Worm (Caenorhabditis elegans) whole organism, young adult: ENCODE results near the gene ints-6.

Experiments used
- K12H6.12 ChIP-seq: fragments of 200-800 bp; sonication (Bioruptor generic); optimal IDR thresholded peaks from 2 replicates; lab custom pipeline; 2018; ENCODE audit warnings: mild to moderate bottlenecking, missing genetic modification characterization, missing compliant biosample characterization
- ekl-4 ChIP-seq: fragments of 200-800 bp; sonication (Bioruptor generic); IDR thresholded peaks from 2 replicates; pipeline ENCODE4 v1.3.6; 2022; ENCODE audit warnings: missing genetic modification reagents, missing genetic modification characterization, missing compliant biosample characterization
- lsl-1 ChIP-seq: fragments of 200-800 bp; sonication (Bioruptor generic); optimal IDR thresholded peaks from 2 replicates; lab custom pipeline; 2018; ENCODE audit warnings: mild to moderate bottlenecking, missing genetic modification characterization, moderate library complexity, missing compliant biosample characterization
- nfya-2 ChIP-seq: fragments of 200-800 bp; sonication (Bioruptor generic); IDR thresholded peaks from 2 replicates; pipeline ENCODE4 v1.3.6; 2022; ENCODE audit warnings: missing genetic modification reagents, missing genetic modification characterization, missing compliant biosample characterization
- nhr-90 ChIP-seq: sonication (generic microtip); optimal IDR thresholded peaks from 2 replicates; lab custom pipeline; 2016; ENCODE audit warnings: missing genotype, mild to moderate bottlenecking, missing genetic modification characterization, missing compliant biosample characterization
- snpc-3.4 ChIP-seq: sonication (generic microtip); optimal IDR thresholded peaks from 2 replicates; lab custom pipeline; 2017; ENCODE audit warnings: missing genetic modification characterization, mild to moderate bottlenecking, missing compliant biosample characterization, antibody characterized with exemption, moderate library complexity, missing genotype, missing genetic modification reagents
- ztf-18 ChIP-seq: sonication (generic microtip); optimal IDR thresholded peaks from 2 replicates; lab custom pipeline; 2016; ENCODE audit warnings: missing genotype, mild to moderate bottlenecking, missing genetic modification characterization, missing compliant biosample characterization

DNA sequence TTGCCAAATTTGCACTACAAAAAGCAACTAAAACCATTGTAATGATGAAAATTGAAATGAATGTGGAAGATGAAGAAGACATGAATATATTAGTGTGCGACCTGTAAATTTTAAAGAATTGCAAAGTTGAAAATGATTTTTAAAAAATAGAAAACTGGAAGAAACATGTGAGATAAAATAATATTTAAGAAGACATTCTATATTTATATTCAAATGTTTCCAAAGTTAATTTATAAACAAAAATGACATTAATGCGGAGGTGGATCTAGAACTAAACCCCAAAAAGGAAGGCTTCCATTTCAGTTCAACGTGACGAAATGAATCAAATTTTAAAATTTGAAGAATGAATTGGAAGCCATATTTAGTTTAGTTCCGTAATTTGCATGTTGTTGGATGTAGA lies 12.3 kb upstream of the ints-6 start, which contains the start of gene nlp-60:
- TF ChIP-seq lsl-1 (no peak), snpc-3.4 (no peak), nfya-2 (GFP tag; lab: Robert Waterston, UW) (no peak), nhr-90 (no peak), ekl-4 (GFP tag; lab: Robert Waterston, UW) (no peak), ztf-18 (tag; lab: Kevin White, UChicago) (no peak), K12H6.12 (tag; lab: Kevin White, UChicago) (no peak)
